Worm (Caenorhabditis elegans) whole organism, L2 larva: ENCODE results near the gene C04E6.8.

Source experiments
- C34F6.9 ChIP-seq: fragments of 150-350 bp; optimal IDR thresholded peaks from 2 replicates; lab custom pipeline; 2014; ENCODE audit warnings: missing biosample characterization, missing genetic modification characterization
- F13H6.1 ChIP-seq: sonication (generic microtip); optimal IDR thresholded peaks from 2 replicates; lab custom pipeline; 2016; ENCODE audit warnings: missing genetic modification characterization, missing compliant biosample characterization
- R02D3.7 ChIP-seq: fragments of 150-350 bp; optimal IDR thresholded peaks from 2 replicates; lab custom pipeline; 2014; ENCODE audit warnings: missing biosample characterization, missing genetic modification characterization
- Y55F3AM.14 ChIP-seq: fragments of 200-800 bp; sonication (Bioruptor generic); optimal IDR thresholded peaks from 2 replicates; lab custom pipeline; 2018; ENCODE audit warnings: mild to moderate bottlenecking, missing genetic modification characterization, missing compliant biosample characterization
- ZK546.5 ChIP-seq: sonication (generic microtip); optimal IDR thresholded peaks from 2 replicates; lab custom pipeline; 2017; ENCODE audit warnings: missing biosample characterization, missing genetic modification characterization
- aly-2 ChIP-seq: fragments of 150-350 bp; optimal IDR thresholded peaks from 2 replicates; lab custom pipeline; 2014; ENCODE audit warnings: missing biosample characterization, missing genetic modification characterization
- ama-1 ChIP-seq: fragments of 150-350 bp; optimal IDR thresholded peaks from 2 replicates; lab custom pipeline; 2018; ENCODE audit warnings: inconsistent platforms
- blmp-1 ChIP-seq: sonication (generic microtip); optimal IDR thresholded peaks from 2 replicates; lab custom pipeline; 2017; ENCODE audit warnings: missing genetic modification characterization, mild to moderate bottlenecking, missing compliant biosample characterization, antibody characterized with exemption, moderate library complexity; ENCODE audit not compliant: insufficient read depth
- ceh-16 ChIP-seq: fragments of 150-350 bp; optimal IDR thresholded peaks from 2 replicates; lab custom pipeline; 2014; ENCODE audit warnings: missing biosample characterization, missing genetic modification characterization
- ceh-82 ChIP-seq: fragments of 150-350 bp; optimal IDR thresholded peaks from 2 replicates; lab custom pipeline; 2014; ENCODE audit warnings: missing biosample characterization, missing genetic modification characterization
- crh-2 ChIP-seq: sonication (generic microtip); optimal IDR thresholded peaks from 2 replicates; lab custom pipeline; 2017; ENCODE audit warnings: missing biosample characterization, missing genetic modification characterization
- dmd-4 ChIP-seq: sonication (generic microtip); optimal IDR thresholded peaks from 2 replicates; lab custom pipeline; 2017; ENCODE audit warnings: missing biosample characterization, missing genetic modification characterization
- egl-27 ChIP-seq: sonication (generic microtip); optimal IDR thresholded peaks from 3 replicates; lab custom pipeline; 2017; ENCODE audit warnings: missing biosample characterization, missing genetic modification reagents, missing genetic modification characterization
- elt-1 ChIP-seq: fragments of 150-350 bp; optimal IDR thresholded peaks from 2 replicates; lab custom pipeline; 2014; ENCODE audit warnings: missing biosample characterization, missing genetic modification characterization
- elt-3 ChIP-seq: sonication (generic microtip); optimal IDR thresholded peaks from 2 replicates; lab custom pipeline; 2017; ENCODE audit warnings: missing biosample characterization, missing genetic modification characterization
- fos-1 ChIP-seq: fragments of 150-350 bp; optimal IDR thresholded peaks from 2 replicates; lab custom pipeline; 2014; ENCODE audit warnings: missing biosample characterization, missing genetic modification characterization
- gmeb-1 ChIP-seq: fragments of 150-350 bp; optimal IDR thresholded peaks from 2 replicates; lab custom pipeline; 2014; ENCODE audit warnings: missing biosample characterization, missing genetic modification characterization
- lin-11 ChIP-seq: fragments of 150-350 bp; sonication (generic microtip); optimal IDR thresholded peaks from 2 replicates; lab custom pipeline; 2014; ENCODE audit warnings: missing biosample characterization, missing genetic modification characterization, inconsistent platforms, mixed read lengths
- lin-13 ChIP-seq: fragments of 150-350 bp; optimal IDR thresholded peaks from 2 replicates; lab custom pipeline; 2014; ENCODE audit warnings: missing biosample characterization, missing genetic modification reagents, missing genetic modification characterization
- lsy-2 ChIP-seq, 2 experiments: fragments of 150-350 bp in 1 of 2; sonication (generic microtip) in 1 of 2; optimal IDR thresholded peaks; 2 replicates each; lab custom pipeline; 2014 to 2017; ENCODE audit warnings: missing biosample characterization in 2 of 2, missing genetic modification characterization in 2 of 2
- mab-5 ChIP-seq: fragments of 150-350 bp; optimal IDR thresholded peaks from 2 replicates; lab custom pipeline; 2014; ENCODE audit warnings: missing biosample characterization, missing genetic modification characterization
- mbf-1 ChIP-seq: sonication (generic microtip); optimal IDR thresholded peaks from 2 replicates; lab custom pipeline; 2017; ENCODE audit warnings: missing biosample characterization, missing genetic modification characterization
- mdl-1 ChIP-seq, 2 experiments: fragments of 150-350 bp in 1 of 2; sonication (generic microtip) in 1 of 2; optimal IDR thresholded peaks; 2 replicates each; lab custom pipeline; 2017; ENCODE audit warnings: missing biosample characterization in 2 of 2, missing genetic modification characterization in 2 of 2
- nhr-10 ChIP-seq: sonication (generic microtip); optimal IDR thresholded peaks from 2 replicates; lab custom pipeline; 2017; ENCODE audit warnings: missing biosample characterization, missing genetic modification characterization
- nhr-11 ChIP-seq: fragments of 150-350 bp; optimal IDR thresholded peaks from 2 replicates; lab custom pipeline; 2014; ENCODE audit warnings: missing biosample characterization, missing genetic modification characterization
- nhr-12 ChIP-seq: fragments of 150-350 bp; optimal IDR thresholded peaks from 2 replicates; lab custom pipeline; 2014; ENCODE audit warnings: missing biosample characterization, missing genetic modification characterization
- nhr-129 ChIP-seq: fragments of 150-350 bp; optimal IDR thresholded peaks from 2 replicates; lab custom pipeline; 2014; ENCODE audit warnings: missing biosample characterization, missing genetic modification characterization
- nhr-21 ChIP-seq: fragments of 150-350 bp; optimal IDR thresholded peaks from 2 replicates; lab custom pipeline; 2014; ENCODE audit warnings: missing biosample characterization, missing genetic modification characterization
- nhr-23 ChIP-seq: fragments of 150-350 bp; optimal IDR thresholded peaks from 2 replicates; lab custom pipeline; 2014; ENCODE audit warnings: missing biosample characterization, missing genetic modification reagents, missing genetic modification characterization
- nhr-237 ChIP-seq: fragments of 150-350 bp; optimal IDR thresholded peaks from 2 replicates; lab custom pipeline; 2014; ENCODE audit warnings: missing biosample characterization, missing genetic modification characterization
- nhr-25 ChIP-seq: fragments of 150-350 bp; sonication (generic microtip); optimal IDR thresholded peaks from 3 replicates; lab custom pipeline; 2014; ENCODE audit warnings: missing biosample characterization, missing genetic modification characterization
- nhr-6 ChIP-seq: fragments of 150-350 bp; optimal IDR thresholded peaks from 2 replicates; lab custom pipeline; 2014; ENCODE audit warnings: missing biosample characterization, missing genetic modification characterization
- peb-1 ChIP-seq: fragments of 150-350 bp; optimal IDR thresholded peaks from 2 replicates; lab custom pipeline; 2014; ENCODE audit warnings: missing biosample characterization, missing genetic modification characterization
- sem-4 ChIP-seq: fragments of 150-350 bp; optimal IDR thresholded peaks from 2 replicates; lab custom pipeline; 2014; ENCODE audit warnings: missing biosample characterization, missing genetic modification reagents, missing genetic modification characterization
- skn-1 ChIP-seq: sonication (generic microtip); optimal IDR thresholded peaks from 2 replicates; lab custom pipeline; 2017; ENCODE audit warnings: missing biosample characterization, missing genetic modification characterization
- sma-3 ChIP-seq: sonication (generic microtip); optimal IDR thresholded peaks from 2 replicates; lab custom pipeline; 2016; ENCODE audit warnings: missing genetic modification reagents, missing genetic modification characterization, missing compliant biosample characterization
- sma-9 ChIP-seq, 2 experiments: fragments of 150-350 bp in 1 of 2; sonication (generic microtip) in 1 of 2; optimal IDR thresholded peaks; 2 replicates each; lab custom pipeline; 2014 to 2016; ENCODE audit warnings: missing genetic modification characterization in 2 of 2, mild to moderate bottlenecking in 1 of 2, missing biosample characterization in 1 of 2, missing compliant biosample characterization in 1 of 2, missing genetic modification reagents in 1 of 2, moderate library complexity in 1 of 2
- snpc-4 ChIP-seq: fragments of 150-350 bp; optimal IDR thresholded peaks from 2 replicates; lab custom pipeline; 2014; ENCODE audit warnings: missing biosample characterization, missing genetic modification characterization
- unc-39 ChIP-seq: fragments of 150-350 bp; optimal IDR thresholded peaks from 2 replicates; lab custom pipeline; 2014; ENCODE audit warnings: missing biosample characterization, missing genetic modification characterization
- unc-62 ChIP-seq: fragments of 150-350 bp; optimal IDR thresholded peaks from 2 replicates; lab custom pipeline; 2014; ENCODE audit warnings: missing biosample characterization, missing genetic modification reagents, missing genetic modification characterization
- ztf-4 ChIP-seq: fragments of 150-350 bp; optimal IDR thresholded peaks from 2 replicates; lab custom pipeline; 2014; ENCODE audit warnings: missing biosample characterization, missing genetic modification characterization

Gene C04E6.8

DNA sequence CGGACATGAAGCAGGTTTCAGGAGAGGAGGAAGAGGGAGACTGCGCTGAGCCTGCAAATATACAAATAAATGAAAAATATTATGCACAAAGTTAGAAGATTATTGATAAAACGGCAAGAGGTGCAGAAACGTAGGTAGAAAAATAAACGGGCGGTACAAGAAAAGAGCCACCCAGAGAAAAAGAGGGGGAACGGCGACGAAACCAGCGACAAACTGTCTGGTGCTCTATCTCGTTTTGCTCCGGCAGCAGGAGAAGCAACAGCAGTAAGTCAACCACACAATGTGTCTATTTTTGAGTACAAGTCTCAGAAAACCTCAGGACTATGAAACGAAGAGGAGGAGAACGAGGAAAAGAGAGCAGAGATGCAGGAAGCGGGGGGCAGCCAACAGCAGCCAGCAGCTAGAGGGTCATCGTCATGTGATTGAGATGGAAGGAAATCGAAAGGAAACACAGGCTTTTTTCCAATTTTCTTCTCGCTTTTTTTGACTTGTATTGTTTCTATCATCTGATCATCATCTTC, 37.9 kb downstream of the C04E6.8 start, which contains the start of gene F26F12.3 (continued):
- TF ChIP-seq nhr-25 (tag; lab: Kevin White, UChicago) (peak; percentile 30), nhr-237 (tag; lab: Kevin White, UChicago) (no peak), R02D3.7 (tag; lab: Kevin White, UChicago) (no peak), unc-39 (tag; lab: Kevin White, UChicago) (no peak)
- TF ChIP-seq, all 48 proteins: peak for 21

DNA sequence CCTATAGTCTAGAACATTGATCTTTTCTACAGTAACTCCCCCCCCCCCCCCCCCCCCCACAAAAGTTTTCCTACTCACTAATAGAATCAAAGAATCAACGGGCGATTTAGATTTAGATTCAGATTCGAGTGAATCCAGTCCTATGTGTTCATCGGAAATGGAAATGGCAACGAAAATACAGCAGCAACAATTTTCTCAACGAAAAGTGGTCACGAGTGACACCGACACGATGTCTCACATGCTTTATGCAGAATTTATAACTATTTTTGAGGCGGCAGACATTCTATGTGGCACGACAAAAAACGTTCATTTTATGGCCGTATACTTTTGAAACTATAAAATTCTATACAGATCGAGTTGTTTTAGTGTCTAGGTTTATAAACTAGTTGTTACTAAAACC, 38.5 kb downstream of the C04E6.8 start:
- no peak for TF ChIP-seq lsy-2 (tag; optimal IDR thresholded peaks at IDR 0.05; lab: Kevin White, UChicago)
- TF ChIP-seq nhr-25 (tag; lab: Kevin White, UChicago), result peak; percentile 24

ce11 chrV:5844349-5844760, 39.3 kb downstream of the C04E6.8 start:
- TF ChIP-seq elt-3 (tag; lab: Kevin White, UChicago), result no peak
- TF ChIP-seq skn-1 (tag; lab: Kevin White, UChicago), result no peak
- TF ChIP-seq elt-1 (tag; lab: Kevin White, UChicago), result no peak
- TF ChIP-seq lin-11 (tag; lab: Kevin White, UChicago), result peak; percentile 60
- TF ChIP-seq sem-4 (tag; lab: Kevin White, UChicago), result peak; percentile 78
- TF ChIP-seq fos-1 (tag; lab: Kevin White, UChicago), result peak; percentile 30
- peak; percentile 62 for TF ChIP-seq ceh-16 (tag; lab: Kevin White, UChicago)
- TF ChIP-seq nhr-129 (tag; lab: Kevin White, UChicago), result peak; percentile 89
- no peak for TF ChIP-seq nhr-12
- TF ChIP-seq ceh-82 (tag; lab: Kevin White, UChicago), result no peak
- TF ChIP-seq lin-13 (GFP tag; lab: Kevin White, UChicago), result no peak
- TF ChIP-seq egl-27 (tag; lab: Kevin White, UChicago), result peak; percentile 37
- TF ChIP-seq ama-1 (lab: Kevin White, UChicago), result peak; percentile 90
- peak; percentile 61 to 68 for TF ChIP-seq mdl-1 (tag; optimal IDR thresholded peaks at IDR 0.05; lab: Kevin White, UChicago)
- TF ChIP-seq R02D3.7 (tag; lab: Kevin White, UChicago), result no peak
- no peak for TF ChIP-seq snpc-4 (tag; lab: Kevin White, UChicago)
- peak; percentile 84 for TF ChIP-seq sma-3 (GFP tag; lab: Kevin White, UChicago)
- TF ChIP-seq ztf-4, result peak; percentile 79
- TF ChIP-seq Y55F3AM.14, result peak; percentile 68
- no peak for TF ChIP-seq mbf-1 (tag; lab: Kevin White, UChicago)
- peak in 1 of 2 experiments; percentile 73 for TF ChIP-seq lsy-2 (tag; optimal IDR thresholded peaks at IDR 0.05; lab: Kevin White, UChicago)
- no peak for TF ChIP-seq peb-1 (tag; lab: Kevin White, UChicago)
- peak; percentile 35 for TF ChIP-seq nhr-6 (tag; lab: Kevin White, UChicago)
- TF ChIP-seq nhr-11, result no peak
- no peak for TF ChIP-seq unc-62 (GFP tag; lab: Kevin White, UChicago)
- no peak for TF ChIP-seq nhr-10 (tag; lab: Kevin White, UChicago)
- TF ChIP-seq C34F6.9 (tag; lab: Kevin White, UChicago), result peak; percentile 87
- peak; percentile 66 for TF ChIP-seq gmeb-1
- TF ChIP-seq sma-9 (GFP tag; optimal IDR thresholded peaks at IDR 0.05; lab: Kevin White, UChicago), result peak; percentile 96
- no peak for TF ChIP-seq sma-9 (tag; optimal IDR thresholded peaks at IDR 0.05; lab: Kevin White, UChicago)
- TF ChIP-seq F13H6.1 (tag; lab: Kevin White, UChicago), result peak; percentile 89
- no peak for TF ChIP-seq dmd-4 (tag; lab: Kevin White, UChicago)
- TF ChIP-seq mab-5 (tag; lab: Kevin White, UChicago), result no peak
- TF ChIP-seq nhr-25 (tag; lab: Kevin White, UChicago), result peak; percentile 96
- no peak for TF ChIP-seq nhr-23 (tag; lab: Kevin White, UChicago)
- TF ChIP-seq unc-39 (tag; lab: Kevin White, UChicago), result no peak
- no peak for TF ChIP-seq ZK546.5 (tag; lab: Kevin White, UChicago)
- TF ChIP-seq crh-2 (tag; lab: Kevin White, UChicago), result peak; percentile 77
- peak; percentile 95 for TF ChIP-seq blmp-1
- TF ChIP-seq nhr-21, result peak; percentile 69
- TF ChIP-seq aly-2, result no peak
